Worm (Caenorhabditis elegans) whole organism, young adult: ENCODE results near the gene str-174.

Experiments
- B0336.3 ChIP-seq: fragments of 200-800 bp; sonication (Bioruptor generic); IDR thresholded peaks from 2 replicates; pipeline ENCODE4 v1.3.6; 2022; ENCODE audit warnings: missing genetic modification characterization, missing compliant biosample characterization
- C17E4.6 ChIP-seq: fragments of 200-800 bp; sonication (Bioruptor generic); IDR thresholded peaks from 2 replicates; pipeline ENCODE4 v1.3.6; 2022; ENCODE audit warnings: missing genetic modification reagents, missing genetic modification characterization, missing compliant biosample characterization
- D2030.7 ChIP-seq: fragments of 200-800 bp; sonication (Bioruptor generic); IDR thresholded peaks from 2 replicates; pipeline ENCODE4 v1.3.6; 2022; ENCODE audit warnings: missing genetic modification reagents, missing genetic modification characterization, missing compliant biosample characterization
- F23B12.7 ChIP-seq: sonication (generic microtip); optimal IDR thresholded peaks from 2 replicates; lab custom pipeline; 2017; ENCODE audit warnings: missing genetic modification characterization, mild to moderate bottlenecking, missing compliant biosample characterization, antibody characterized with exemption, moderate library complexity; ENCODE audit not compliant: insufficient read depth
- F33H1.4 ChIP-seq: fragments of 200-800 bp; sonication (Bioruptor generic); IDR thresholded peaks from 2 replicates; pipeline ENCODE4 v1.3.6; 2022; ENCODE audit warnings: missing genetic modification reagents, missing genetic modification characterization, missing compliant biosample characterization
- F37B4.10 ChIP-seq: fragments of 200-800 bp; sonication (Bioruptor generic); IDR thresholded peaks from 2 replicates; pipeline ENCODE4 v1.3.6; 2022; ENCODE audit warnings: missing genetic modification characterization, missing compliant biosample characterization
- F39B2.1 ChIP-seq: fragments of 200-800 bp; sonication (Bioruptor generic); IDR thresholded peaks from 2 replicates; pipeline ENCODE4 v1.3.6; 2022; ENCODE audit warnings: missing genetic modification reagents, missing genetic modification characterization, missing compliant biosample characterization
- F55B11.4 ChIP-seq: sonication (generic microtip); optimal IDR thresholded peaks from 2 replicates; lab custom pipeline; 2016; ENCODE audit warnings: missing compliant biosample characterization, missing genetic modification characterization, borderline replicate concordance; ENCODE audit not compliant: insufficient read depth
- F57A8.1 ChIP-seq: fragments of 200-800 bp; sonication (Bioruptor generic); optimal IDR thresholded peaks from 2 replicates; lab custom pipeline; 2018; ENCODE audit warnings: mild to moderate bottlenecking, missing genetic modification characterization, moderate library complexity, missing compliant biosample characterization
- K11D2.4 ChIP-seq: fragments of 200-800 bp; sonication (Bioruptor generic); IDR thresholded peaks from 2 replicates; pipeline ENCODE4 v1.3.6; 2022; ENCODE audit warnings: missing genetic modification reagents, missing genetic modification characterization, missing compliant biosample characterization
- Y53G8AR.9 ChIP-seq: fragments of 200-800 bp; sonication (Bioruptor generic); conservative IDR thresholded peaks from 2 replicates; pipeline ENCODE4 v1.3.6; 2022; ENCODE audit warnings: missing genetic modification reagents, missing genetic modification characterization, missing compliant biosample characterization
- Y67H2A.10 ChIP-seq: fragments of 200-800 bp; sonication (Bioruptor generic); conservative IDR thresholded peaks from 2 replicates; pipeline ENCODE4 v1.3.6; 2022; ENCODE audit warnings: missing genetic modification reagents, missing genetic modification characterization, missing compliant biosample characterization
- attf-6 ChIP-seq: fragments of 200-800 bp; sonication (Bioruptor generic); IDR thresholded peaks from 2 replicates; pipeline ENCODE4 v1.3.6; 2022; ENCODE audit warnings: missing genetic modification reagents, missing genetic modification characterization, missing compliant biosample characterization
- ceh-27 ChIP-seq: fragments of 200-800 bp; sonication (Bioruptor generic); optimal IDR thresholded peaks from 2 replicates; lab custom pipeline; 2018; ENCODE audit warnings: mild to moderate bottlenecking, missing genetic modification characterization, moderate library complexity, missing compliant biosample characterization
- ceh-58 ChIP-seq: fragments of 200-800 bp; sonication (Bioruptor generic); IDR thresholded peaks from 2 replicates; pipeline ENCODE4 v1.3.6; 2022; ENCODE audit warnings: missing genetic modification characterization, missing compliant biosample characterization
- dpff-1 ChIP-seq: sonication (generic microtip); optimal IDR thresholded peaks from 2 replicates; lab custom pipeline; 2017; ENCODE audit warnings: mild to moderate bottlenecking, missing genetic modification characterization, missing compliant biosample characterization
- dpl-1 ChIP-seq: fragments of 150-350 bp; optimal IDR thresholded peaks from 2 replicates; lab custom pipeline; 2014; ENCODE audit warnings: missing biosample characterization, missing genetic modification reagents, missing genetic modification characterization
- efl-1 ChIP-seq: fragments of 150-350 bp; optimal IDR thresholded peaks from 2 replicates; lab custom pipeline; 2014; ENCODE audit warnings: missing biosample characterization, missing genetic modification reagents, missing genetic modification characterization
- egrh-3 ChIP-seq: fragments of 200-800 bp; sonication (Bioruptor generic); IDR thresholded peaks from 2 replicates; pipeline ENCODE4 v1.3.6; 2022; ENCODE audit warnings: missing genetic modification reagents, missing genetic modification characterization, missing compliant biosample characterization
- fkh-3 ChIP-seq: sonication (generic microtip); optimal IDR thresholded peaks from 2 replicates; lab custom pipeline; 2016; ENCODE audit warnings: mild to moderate bottlenecking, missing genetic modification characterization, missing compliant biosample characterization
- him-1 ChIP-seq: sonication (generic microtip); optimal IDR thresholded peaks from 2 replicates; lab custom pipeline; 2016; ENCODE audit warnings: missing genotype, missing genetic modification reagents, missing genetic modification characterization, missing compliant biosample characterization
- hmg-1.2 ChIP-seq: fragments of 200-800 bp; sonication (Bioruptor generic); IDR thresholded peaks from 2 replicates; pipeline ENCODE4 v1.3.6; 2022; ENCODE audit warnings: missing genetic modification reagents, missing genetic modification characterization, missing compliant biosample characterization
- hrde-1 ChIP-seq: sonication (generic microtip); optimal IDR thresholded peaks from 2 replicates; lab custom pipeline; 2016; ENCODE audit warnings: missing genetic modification characterization, mild to moderate bottlenecking, missing compliant biosample characterization, moderate library complexity, missing genotype, missing genetic modification reagents, borderline replicate concordance
- hsf-1 ChIP-seq: fragments of 200-800 bp; sonication (Bioruptor generic); IDR thresholded peaks from 2 replicates; pipeline ENCODE4 v1.3.6; 2022; ENCODE audit warnings: missing genetic modification reagents, missing genetic modification characterization, missing compliant biosample characterization
- lag-1 ChIP-seq: fragments of 200-800 bp; sonication (Bioruptor generic); IDR thresholded peaks from 2 replicates; pipeline ENCODE4 v1.3.6; 2022; ENCODE audit warnings: missing genetic modification reagents, missing genetic modification characterization, missing compliant biosample characterization
- lir-1 ChIP-seq: fragments of 200-800 bp; sonication (Bioruptor generic); conservative IDR thresholded peaks from 2 replicates; pipeline ENCODE4 v1.3.6; 2022; ENCODE audit warnings: missing genetic modification reagents, missing genetic modification characterization, missing compliant biosample characterization
- lsl-1 ChIP-seq: fragments of 200-800 bp; sonication (Bioruptor generic); optimal IDR thresholded peaks from 2 replicates; lab custom pipeline; 2018; ENCODE audit warnings: mild to moderate bottlenecking, missing genetic modification characterization, moderate library complexity, missing compliant biosample characterization
- madf-3 ChIP-seq: fragments of 200-800 bp; sonication (Bioruptor generic); IDR thresholded peaks from 2 replicates; pipeline ENCODE4 v1.3.6; 2022; ENCODE audit warnings: missing genetic modification reagents, missing genetic modification characterization, missing compliant biosample characterization
- mes-4 ChIP-seq: sonication (generic microtip); optimal IDR thresholded peaks from 2 replicates; lab custom pipeline; 2016; ENCODE audit warnings: missing genotype, missing genetic modification characterization, missing compliant biosample characterization
- mxl-1 ChIP-seq: sonication (generic microtip); optimal IDR thresholded peaks from 2 replicates; lab custom pipeline; 2016; ENCODE audit warnings: missing genetic modification characterization, missing compliant biosample characterization
- pbrm-1 ChIP-seq: fragments of 200-800 bp; sonication (Bioruptor generic); IDR thresholded peaks from 2 replicates; pipeline ENCODE4 v1.3.6; 2022; ENCODE audit warnings: missing genetic modification reagents, missing genetic modification characterization, missing compliant biosample characterization
- rpc-1 ChIP-seq, 2 experiments: fragments of 150-350 bp in 1 of 2; sonication (generic microtip) in 1 of 2; optimal IDR thresholded peaks; 2 replicates each; lab custom pipeline; 2014 to 2018; ENCODE audit warnings: missing biosample characterization in 1 of 2, missing genetic modification characterization in 1 of 2, missing genetic modification reagents in 1 of 2, missing genotype in 1 of 2
- tlf-1 ChIP-seq: fragments of 200-800 bp; sonication (Bioruptor generic); optimal IDR thresholded peaks from 2 replicates; lab custom pipeline; 2018; ENCODE audit warnings: mild to moderate bottlenecking, missing genetic modification characterization, missing compliant biosample characterization

Gene str-174

DNA sequence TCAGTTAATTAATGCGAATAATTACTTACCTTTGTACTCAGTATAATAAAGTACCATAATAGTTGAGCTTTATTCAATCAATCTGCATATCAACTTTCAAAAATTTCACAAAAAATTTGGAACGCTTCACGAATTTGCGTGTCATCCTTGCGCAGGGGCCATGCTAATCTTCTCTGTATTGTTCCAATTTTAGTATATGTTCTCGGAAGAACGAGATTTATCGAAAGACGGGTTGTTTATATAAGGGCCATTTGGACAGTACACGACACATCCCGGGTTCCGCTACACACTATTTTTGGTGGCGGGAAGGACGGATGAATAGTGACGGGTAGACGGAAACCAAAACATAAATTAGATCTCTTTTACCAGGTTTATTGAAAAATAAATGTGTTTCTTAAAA, 10.0 kb downstream of the str-174 start (continued):
- TF ChIP-seq dpff-1 = no peak
- no peak for TF ChIP-seq C17E4.6
- TF ChIP-seq Y67H2A.10 = no peak
- TF ChIP-seq lsl-1 (GFP tag; lab: Kevin White, UChicago) = no peak
- no peak for TF ChIP-seq F33H1.4 (GFP tag; lab: Robert Waterston, UW)
- TF ChIP-seq attf-6 (GFP tag; lab: Robert Waterston, UW) = 0 out of 2 replicates have a peak, but pooled peaks have one; percentile 43
- no peak for TF ChIP-seq egrh-3
- peak; percentile 53; the same call in 1 of the 2 replicates for TF ChIP-seq D2030.7 (GFP tag; lab: Robert Waterston, UW)
- no peak for TF ChIP-seq F23B12.7 (tag; lab: Kevin White, UChicago)
- TF ChIP-seq madf-3 (GFP tag; lab: Robert Waterston, UW) = no peak
- no peak for TF ChIP-seq F55B11.4 (tag; lab: Kevin White, UChicago)
- TF ChIP-seq ceh-58 (GFP tag; lab: Robert Waterston, UW) = no peak
- TF ChIP-seq lag-1 = no peak
- TF ChIP-seq pbrm-1 (GFP tag; lab: Robert Waterston, UW) = no peak
- peak; percentile 50 for TF ChIP-seq rpc-1 (optimal IDR thresholded peaks at IDR 0.05; lab: Kevin White, UChicago)
- peak; percentile 82 for TF ChIP-seq rpc-1 (tag; optimal IDR thresholded peaks at IDR 0.05; lab: Kevin White, UChicago)
- no peak for TF ChIP-seq hrde-1 (tag; lab: Kevin White, UChicago)
- TF ChIP-seq mxl-1 (tag; lab: Kevin White, UChicago) = no peak
- TF ChIP-seq B0336.3 (GFP tag; lab: Robert Waterston, UW) = no peak
- no peak; the same call in 1 of the 2 replicates for TF ChIP-seq hmg-1.2 (GFP tag; lab: Robert Waterston, UW)

DNA sequence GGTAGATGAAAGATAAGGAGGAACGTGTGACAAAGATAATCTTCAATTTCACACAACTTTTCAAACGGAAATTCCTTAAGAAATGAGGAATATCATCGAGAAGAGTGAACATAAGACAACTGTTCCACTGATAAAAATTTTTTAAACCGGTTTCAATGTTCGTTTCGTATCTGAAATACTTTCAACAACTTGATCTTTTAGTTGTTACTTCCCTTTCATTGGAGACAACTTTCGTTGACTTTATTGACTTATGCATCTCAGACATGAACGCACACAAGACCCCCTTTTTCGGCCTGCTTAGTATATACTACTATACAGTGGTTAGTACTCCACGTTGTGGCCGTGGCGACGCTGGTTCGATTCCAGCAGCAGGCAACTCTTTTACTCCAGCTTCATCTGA, 13.1 kb downstream of the str-174 start, which contains the start of the genes Y17G9A.4 and str-173:
TSS of gene Y17G9A.4 (minus strand) at position 101 of the 400 bp plus-strand sequence.
TSS of gene str-173 (plus strand) at position 325 of the 400 bp plus-strand sequence.
- TF ChIP-seq rpc-1 (optimal IDR thresholded peaks at IDR 0.05; lab: Kevin White, UChicago) = no peak
- peak; percentile 20 for TF ChIP-seq rpc-1 (tag; optimal IDR thresholded peaks at IDR 0.05; lab: Kevin White, UChicago)
- no peak for TF ChIP-seq K11D2.4

DNA sequence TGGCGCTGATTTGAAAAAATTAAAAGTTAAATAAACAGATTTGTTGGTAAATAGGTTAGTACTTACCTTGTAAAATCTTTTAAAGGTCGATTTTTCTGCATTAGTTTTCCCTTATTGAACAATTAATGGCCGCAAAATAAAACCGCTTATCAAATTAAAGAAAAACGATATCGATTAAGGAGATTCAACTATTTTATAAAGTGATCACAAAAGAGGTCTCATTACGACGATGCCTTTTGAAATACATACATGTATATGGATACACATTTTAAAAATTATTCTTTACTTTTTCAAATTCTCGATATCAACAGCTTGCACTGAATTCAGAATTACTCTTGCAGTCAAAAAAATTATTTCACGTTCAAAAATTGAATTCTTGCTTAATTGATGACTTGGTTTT, 15.9 kb downstream of the str-174 start, which contains the start of gene Y17G9A.3:
TSS of gene Y17G9A.3 (minus strand) at position 101 of the 400 bp plus-strand sequence.
- no peak for TF ChIP-seq dpl-1
- TF ChIP-seq F37B4.10 (GFP tag; lab: Robert Waterston, UW) = no peak
- TF ChIP-seq pbrm-1 (GFP tag; lab: Robert Waterston, UW) = no peak
- no peak for TF ChIP-seq Y53G8AR.9
- TF ChIP-seq mes-4 = no peak
- no peak for TF ChIP-seq fkh-3 (tag; lab: Kevin White, UChicago)
- no peak for TF ChIP-seq ceh-27 (GFP tag; lab: Kevin White, UChicago)
- no peak for TF ChIP-seq him-1 (tag; lab: Kevin White, UChicago)
- no peak for TF ChIP-seq egrh-3
- no peak for TF ChIP-seq hsf-1
- no peak for TF ChIP-seq efl-1 (GFP tag; lab: Kevin White, UChicago)

DNA sequence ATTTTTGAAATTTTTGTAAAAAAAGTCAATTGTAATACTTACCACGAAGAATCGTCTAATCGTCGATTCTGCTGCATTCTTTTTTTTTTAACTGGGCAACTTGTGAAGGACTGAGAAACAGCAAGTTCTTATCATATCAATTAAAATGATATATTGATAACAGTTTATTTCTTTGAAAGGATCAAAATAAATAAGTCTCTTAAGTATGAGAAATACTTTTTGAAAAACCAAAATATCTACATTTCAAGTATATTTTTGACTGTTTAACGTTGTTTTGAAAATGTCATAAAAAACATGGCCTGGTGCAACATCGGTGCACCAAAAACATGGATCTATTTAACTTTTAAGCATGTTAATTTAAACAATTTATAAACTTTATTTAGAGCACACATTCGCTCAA, 18.3 kb downstream of the str-174 start, which contains the start of gene Y17G9A.2:
TSS of gene Y17G9A.2 (minus strand) at position 101 of the 400 bp plus-strand sequence.
- TF ChIP-seq lir-1 (GFP tag; lab: Robert Waterston, UW) (no peak), K11D2.4 (no peak), tlf-1 (GFP tag; lab: Kevin White, UChicago) (no peak), F57A8.1 (GFP tag; lab: Kevin White, UChicago) (no peak), dpl-1 (no peak), F39B2.1 (no peak), pbrm-1 (GFP tag; lab: Robert Waterston, UW) (no peak)
- TF ChIP-seq, all 124 proteins: peak for 0
